Worm (Caenorhabditis elegans) whole organism, late embryonic: ENCODE measurements around the gene srd-28.

Experiments
- F13H6.1 ChIP-seq: sonication (generic microtip); optimal IDR thresholded peaks from 2 replicates; lab custom pipeline; 2016; ENCODE audit warnings: missing genetic modification characterization, missing compliant biosample characterization
- T23F11.4 ChIP-seq: fragments of 200-800 bp; sonication (Bioruptor generic); optimal IDR thresholded peaks from 2 replicates; lab custom pipeline; 2018; ENCODE audit warnings: mild to moderate bottlenecking, missing genetic modification characterization, missing compliant biosample characterization
- Y22D7AL.16 ChIP-seq: sonication (generic microtip); optimal IDR thresholded peaks from 2 replicates; lab custom pipeline; 2016; ENCODE audit warnings: missing genetic modification characterization, missing compliant biosample characterization
- ahr-1 ChIP-seq: sonication (generic microtip); optimal IDR thresholded peaks from 2 replicates; lab custom pipeline; 2016; ENCODE audit warnings: missing genetic modification characterization, missing compliant biosample characterization
- ama-1 ChIP-seq: fragments of 150-350 bp; optimal IDR thresholded peaks from 2 replicates; lab custom pipeline; 2014
- ceh-14 ChIP-seq: sonication (generic microtip); optimal IDR thresholded peaks from 2 replicates; lab custom pipeline; 2016; ENCODE audit warnings: missing genotype, missing genetic modification characterization, missing compliant biosample characterization
- ceh-2 ChIP-seq: sonication (generic microtip); optimal IDR thresholded peaks from 2 replicates; lab custom pipeline; 2016; ENCODE audit warnings: missing genotype, missing genetic modification characterization, missing compliant biosample characterization
- ceh-24 ChIP-seq: sonication (generic microtip); optimal IDR thresholded peaks from 2 replicates; lab custom pipeline; 2016; ENCODE audit warnings: mild to moderate bottlenecking, missing genetic modification characterization, missing compliant biosample characterization
- ceh-30 ChIP-seq: fragments of 150-350 bp; optimal IDR thresholded peaks from 2 replicates; lab custom pipeline; 2014; ENCODE audit warnings: missing biosample characterization, missing genetic modification characterization
- ceh-45 ChIP-seq: fragments of 200-800 bp; sonication (Bioruptor generic); IDR thresholded peaks from 2 replicates; pipeline ENCODE4 v1.3.6; 2022; ENCODE audit warnings: missing genetic modification reagents, missing genetic modification characterization, missing compliant biosample characterization
- ceh-48 ChIP-seq: sonication (generic microtip); optimal IDR thresholded peaks from 2 replicates; lab custom pipeline; 2016; ENCODE audit warnings: missing genetic modification characterization, inconsistent platforms, missing compliant biosample characterization
- ceh-6 ChIP-seq: fragments of 200-800 bp; sonication (Bioruptor generic); optimal IDR thresholded peaks from 2 replicates; lab custom pipeline; 2018; ENCODE audit warnings: mild to moderate bottlenecking, missing genetic modification characterization, missing compliant biosample characterization
- ceh-9 ChIP-seq: sonication (generic microtip); optimal IDR thresholded peaks from 2 replicates; lab custom pipeline; 2016; ENCODE audit warnings: mild to moderate bottlenecking, missing genetic modification characterization, inconsistent platforms, missing compliant biosample characterization
- elt-2 ChIP-seq: sonication (generic microtip); optimal IDR thresholded peaks from 2 replicates; lab custom pipeline; 2016; ENCODE audit warnings: missing genetic modification reagents, missing genetic modification characterization, missing compliant biosample characterization
- elt-4 ChIP-seq: sonication (generic microtip); optimal IDR thresholded peaks from 2 replicates; lab custom pipeline; 2016; ENCODE audit warnings: missing genetic modification characterization, missing compliant biosample characterization
- fkh-6 ChIP-seq: sonication (generic microtip); optimal IDR thresholded peaks from 2 replicates; lab custom pipeline; 2016; ENCODE audit warnings: missing genetic modification characterization, missing compliant biosample characterization
- gmeb-2 ChIP-seq: sonication (generic microtip); optimal IDR thresholded peaks from 2 replicates; lab custom pipeline; 2016; ENCODE audit warnings: missing genetic modification characterization, inconsistent platforms, missing compliant biosample characterization
- hlh-13 ChIP-seq: fragments of 200-800 bp; sonication (Bioruptor generic); optimal IDR thresholded peaks from 2 replicates; lab custom pipeline; 2018; ENCODE audit warnings: mild to moderate bottlenecking, missing genetic modification characterization, missing compliant biosample characterization
- hlh-15 ChIP-seq: sonication (generic microtip); optimal IDR thresholded peaks from 2 replicates; lab custom pipeline; 2016; ENCODE audit warnings: missing genetic modification characterization, missing compliant biosample characterization
- hlh-8 ChIP-seq: sonication (generic microtip); optimal IDR thresholded peaks from 2 replicates; lab custom pipeline; 2016; ENCODE audit warnings: missing genotype, missing genetic modification characterization, missing compliant biosample characterization
- lim-6 ChIP-seq: sonication (generic microtip); optimal IDR thresholded peaks from 2 replicates; lab custom pipeline; 2016; ENCODE audit warnings: missing genetic modification characterization, missing compliant biosample characterization
- madf-2 ChIP-seq: sonication (generic microtip); optimal IDR thresholded peaks from 2 replicates; lab custom pipeline; 2017; ENCODE audit warnings: missing genetic modification characterization, missing compliant biosample characterization
- mec-3 ChIP-seq: sonication (generic microtip); optimal IDR thresholded peaks from 2 replicates; lab custom pipeline; 2016; ENCODE audit warnings: borderline replicate concordance, missing genetic modification characterization, missing compliant biosample characterization
- nfya-1 ChIP-seq: sonication (generic microtip); optimal IDR thresholded peaks from 2 replicates; lab custom pipeline; 2017; ENCODE audit warnings: missing genetic modification characterization, mild to moderate bottlenecking, missing compliant biosample characterization, antibody characterized with exemption, moderate library complexity
- nhr-11 ChIP-seq: fragments of 150-350 bp; optimal IDR thresholded peaks from 2 replicates; lab custom pipeline; 2014; ENCODE audit warnings: missing biosample characterization, missing genetic modification characterization
- npax-4 ChIP-seq: sonication (generic microtip); optimal IDR thresholded peaks from 2 replicates; lab custom pipeline; 2016; ENCODE audit warnings: missing genetic modification characterization, missing compliant biosample characterization
- odd-2 ChIP-seq: sonication (generic microtip); optimal IDR thresholded peaks from 2 replicates; lab custom pipeline; 2017; ENCODE audit warnings: antibody characterized with exemption, mild to moderate bottlenecking, missing genetic modification characterization, missing compliant biosample characterization
- pag-3 ChIP-seq: sonication (generic microtip); optimal IDR thresholded peaks from 2 replicates; lab custom pipeline; 2016; ENCODE audit warnings: missing compliant biosample characterization, missing genetic modification characterization, borderline replicate concordance
- pat-9 ChIP-seq: fragments of 200-800 bp; sonication (Bioruptor generic); optimal IDR thresholded peaks from 2 replicates; lab custom pipeline; 2018; ENCODE audit warnings: mild to moderate bottlenecking, missing genetic modification characterization, moderate library complexity, missing compliant biosample characterization
- pha-2 ChIP-seq: sonication (generic microtip); optimal IDR thresholded peaks from 2 replicates; lab custom pipeline; 2017; ENCODE audit warnings: mild to moderate bottlenecking, missing genetic modification characterization, missing compliant biosample characterization
- pha-4 ChIP-seq: fragments of 150-350 bp; optimal IDR thresholded peaks from 2 replicates; lab custom pipeline; 2018; ENCODE audit warnings: missing biosample characterization, missing genetic modification reagents, missing genetic modification characterization
- pqm-1 ChIP-seq: sonication (generic microtip); optimal IDR thresholded peaks from 2 replicates; lab custom pipeline; 2016; ENCODE audit warnings: missing genetic modification characterization, missing compliant biosample characterization
- pros-1 ChIP-seq: fragments of 150-350 bp; optimal IDR thresholded peaks from 2 replicates; lab custom pipeline; 2014; ENCODE audit warnings: missing biosample characterization, missing genetic modification reagents, missing genetic modification characterization
- rnt-1 ChIP-seq: sonication (generic microtip); optimal IDR thresholded peaks from 2 replicates; lab custom pipeline; 2016; ENCODE audit warnings: missing genetic modification characterization, missing compliant biosample characterization
- sdc-2 ChIP-seq: sonication (generic microtip); optimal IDR thresholded peaks from 2 replicates; lab custom pipeline; 2016; ENCODE audit warnings: missing genotype, missing genetic modification characterization, missing compliant biosample characterization
- sox-4 ChIP-seq: sonication (generic microtip); optimal IDR thresholded peaks from 2 replicates; lab custom pipeline; 2017; ENCODE audit warnings: mild to moderate bottlenecking, missing genetic modification characterization, inconsistent platforms, missing compliant biosample characterization
- syd-9 ChIP-seq: sonication (generic microtip); optimal IDR thresholded peaks from 2 replicates; lab custom pipeline; 2016; ENCODE audit warnings: mild to moderate bottlenecking, missing genetic modification characterization, moderate library complexity, missing compliant biosample characterization
- tbx-2 ChIP-seq: sonication (generic microtip); optimal IDR thresholded peaks from 2 replicates; lab custom pipeline; 2016; ENCODE audit warnings: missing genetic modification characterization, missing compliant biosample characterization
- ttx-3 ChIP-seq: sonication (generic microtip); optimal IDR thresholded peaks from 2 replicates; lab custom pipeline; 2016; ENCODE audit warnings: missing genetic modification reagents, missing genetic modification characterization, missing compliant biosample characterization
- unc-3 ChIP-seq, 2 experiments: fragments of 200-800 bp in 1 of 2; sonication (Bioruptor generic) in 1 of 2; sonication (generic microtip) in 1 of 2; conservative IDR thresholded peaks in 1 of 2; optimal IDR thresholded peaks in 1 of 2; 2 replicates each; pipeline versions ENCODE4 v1.3.6 to Lab custom; 2016 to 2022; ENCODE audit warnings: missing compliant biosample characterization in 2 of 2, missing genetic modification characterization in 2 of 2, missing genetic modification reagents in 1 of 2
- unc-42 ChIP-seq: sonication (generic microtip); optimal IDR thresholded peaks from 2 replicates; lab custom pipeline; 2016; ENCODE audit warnings: missing genotype, missing genetic modification characterization, missing compliant biosample characterization
- zip-5 ChIP-seq: sonication (generic microtip); optimal IDR thresholded peaks from 2 replicates; lab custom pipeline; 2016; ENCODE audit warnings: missing genetic modification characterization, missing compliant biosample characterization
- ztf-16 ChIP-seq: sonication (generic microtip); optimal IDR thresholded peaks from 2 replicates; lab custom pipeline; 2017; ENCODE audit warnings: missing genetic modification characterization, missing compliant biosample characterization

srd-28 gene

ce11 chrV:15238552-15238951 is 11.9 kb upstream of the srd-28 start, which contains the start of gene srw-12:
Gene srw-12, minus strand, starts transcription at chrV:15238652.
- TF ChIP-seq Y22D7AL.16 (tag; lab: Kevin White, UChicago) (no peak), odd-2 (no peak), ceh-24 (no peak), hlh-13 (GFP tag; lab: Kevin White, UChicago) (no peak), ahr-1 (tag; lab: Kevin White, UChicago) (no peak), pat-9 (tag; lab: Kevin White, UChicago) (no peak), pros-1 (tag; lab: Kevin White, UChicago) (no peak)

- TF ChIP-seq pag-3 (tag; lab: Kevin White, UChicago) (no peak), lim-6 (tag; lab: Kevin White, UChicago) (no peak), ztf-16 (tag; lab: Kevin White, UChicago) (no peak)
These were observed 10.2 kb upstream of the srd-28 start, which contains the start of gene srw-11 for ce11 chrV:15240215-15240614. Gene srw-11, minus strand, starts transcription at chrV:15240315.

- no peak for TF ChIP-seq nhr-11 (tag; lab: Kevin White, UChicago)
- TF ChIP-seq elt-2: no peak
- no peak for TF ChIP-seq ceh-30 (tag; lab: Kevin White, UChicago)
- no peak for TF ChIP-seq hlh-15 (tag; lab: Kevin White, UChicago)
- TF ChIP-seq odd-2: no peak
- TF ChIP-seq T23F11.4 (GFP tag; lab: Kevin White, UChicago): no peak
- TF ChIP-seq npax-4 (tag; lab: Kevin White, UChicago): no peak
- no peak for TF ChIP-seq ceh-2 (tag; lab: Kevin White, UChicago)
- no peak for TF ChIP-seq zip-5
- TF ChIP-seq ceh-48 (tag; lab: Kevin White, UChicago): no peak
- TF ChIP-seq unc-42 (tag; lab: Kevin White, UChicago): no peak
These were observed 9.1 kb upstream of the srd-28 start, which contains the start of gene chil-12 for ce11 chrV:15241259-15241658. Gene chil-12, plus strand, starts transcription at chrV:15241559.

ce11 chrV:15244456-15244855 is 5.9 kb upstream of the srd-28 start, which contains the start of gene kin-30:
Gene kin-30, plus strand, starts transcription at chrV:15244756.
- TF ChIP-seq Y22D7AL.16 (tag; lab: Kevin White, UChicago) (no peak), fkh-6 (tag; lab: Kevin White, UChicago) (no peak), pha-2 (no peak), sdc-2 (tag; lab: Kevin White, UChicago) (no peak), ceh-48 (tag; lab: Kevin White, UChicago) (no peak), F13H6.1 (tag; lab: Kevin White, UChicago) (no peak), ttx-3 (tag; lab: Kevin White, UChicago) (no peak), tbx-2 (no peak), unc-3 (GFP tag; conservative IDR thresholded peaks at IDR 0.05; lab: Robert Waterston, UW) (no peak), unc-3 (tag; optimal IDR thresholded peaks at IDR 0.05; lab: Kevin White, UChicago) (no peak), gmeb-2 (tag; lab: Kevin White, UChicago) (no peak), rnt-1 (no peak), pha-4 (no peak), mec-3 (tag; lab: Kevin White, UChicago) (no peak), hlh-8 (tag; lab: Kevin White, UChicago) (no peak)

- TF ChIP-seq hlh-15 (tag; lab: Kevin White, UChicago) (no peak), pqm-1 (no peak), hlh-8 (tag; lab: Kevin White, UChicago) (no peak), nfya-1 (tag; lab: Kevin White, UChicago) (no peak), ceh-9 (no peak), syd-9 (tag; lab: Kevin White, UChicago) (no peak), ceh-6 (GFP tag; lab: Kevin White, UChicago) (no peak), hlh-13 (GFP tag; lab: Kevin White, UChicago) (no peak), ama-1 (lab: Kevin White, UChicago) (no peak), madf-2 (tag; lab: Kevin White, UChicago) (no peak), ceh-48 (tag; lab: Kevin White, UChicago) (no peak), ceh-14 (no peak), elt-4 (no peak), F13H6.1 (tag; lab: Kevin White, UChicago) (no peak), ceh-45 (GFP tag; lab: Robert Waterston, UW) (no peak), sox-4 (tag; lab: Kevin White, UChicago) (no peak)
These were observed 1.7 kb downstream of the srd-28 start, which contains the start of gene srbc-76 for ce11 chrV:15252082-15252481. Gene srbc-76, plus strand, starts transcription at chrV:15252382.
